Worm (Caenorhabditis elegans): ENCODE results near the gene K07B1.7.

DNA sequence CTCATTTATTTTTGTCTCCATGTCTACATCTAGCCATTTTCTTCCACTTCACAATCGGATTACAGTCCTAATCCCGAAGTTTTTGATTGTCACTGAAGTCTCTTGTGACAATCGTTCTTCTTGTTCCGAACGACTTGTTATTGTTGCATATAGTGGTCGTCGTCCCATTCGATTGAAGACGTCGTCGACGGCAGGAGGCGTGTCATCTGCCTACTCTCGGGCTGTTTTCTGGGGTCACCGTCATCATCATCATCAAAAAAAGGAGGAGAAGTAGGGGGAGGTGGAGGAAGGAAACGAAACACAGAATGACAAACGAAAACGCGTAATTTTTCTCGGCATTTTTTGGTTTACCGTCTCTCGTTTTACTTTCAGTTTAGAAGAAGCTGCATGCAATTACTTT lies 41.6 kb downstream of the K07B1.7 start, which contains the start of gene F44A2.3:
- TF ChIP-seq egl-27 (tag; optimal IDR thresholded peaks at IDR 0.05) (no peak), ceh-82 (tag; optimal IDR thresholded peaks at IDR 0.05) (no peak), skn-1 (tag; optimal IDR thresholded peaks at IDR 0.05) (no peak), nhr-77 (tag; optimal IDR thresholded peaks at IDR 0.05) (no peak)

Data from whole organism, L1 larva.